Worm (Caenorhabditis elegans): ENCODE results near the gene T21C12.4.

ce11 chrIII:10562542-10562941, 4.7 kb upstream of the T21C12.4 start:
- TF ChIP-seq Y22D7AL.16 (tag; optimal IDR thresholded peaks at IDR 0.05) (no peak), sox-2 (GFP tag; IDR thresholded peaks at IDR 0.05) (no peak), ceh-24 (tag; optimal IDR thresholded peaks at IDR 0.05) (no peak), ceh-22 (tag; optimal IDR thresholded peaks at IDR 0.05) (no peak), sdc-2 (tag; optimal IDR thresholded peaks at IDR 0.05) (no peak)

Measured in whole organism, late embryonic.